Fruit fly (Drosophila melanogaster) whole organism, pupa: Measurements from ENCODE around the gene mRpL22.

ENCODE experiments used
- CG10348 ChIP-seq: fragments of 200-800 bp; sonication (Bioruptor generic); IDR thresholded peaks from 2 replicates; pipeline ENCODE4 v1.3.6; 2022; ENCODE audit warnings: missing biosample characterization, missing genetic modification characterization
- CG12605 ChIP-seq: fragments of 200-800 bp; sonication (Bioruptor generic); IDR thresholded peaks from 2 replicates; pipeline ENCODE4 v1.3.6; 2022; ENCODE audit warnings: missing biosample characterization, missing genetic modification characterization
- CG13204 ChIP-seq: fragments of 200-800 bp; sonication (Bioruptor generic); optimal IDR thresholded peaks from 2 replicates; lab custom pipeline; 2018; ENCODE audit warnings: missing biosample characterization, mild to moderate bottlenecking, missing genetic modification characterization, moderate library complexity
- CG14655 ChIP-seq: fragments of 200-800 bp; sonication (Bioruptor generic); optimal IDR thresholded peaks from 3 replicates; lab custom pipeline; 2017; ENCODE audit warnings: mild to moderate bottlenecking, missing biosample characterization, missing genetic modification reagents, missing genetic modification characterization
- CG15710 ChIP-seq: fragments of 200-800 bp; sonication (Bioruptor generic); optimal IDR thresholded peaks from 2 replicates; lab custom pipeline; 2018; ENCODE audit warnings: missing biosample characterization, mild to moderate bottlenecking, missing genetic modification characterization, moderate library complexity
- CG17806 ChIP-seq: fragments of 200-800 bp; sonication (Bioruptor generic); optimal IDR thresholded peaks from 2 replicates; lab custom pipeline; 2018; ENCODE audit warnings: missing biosample characterization, mild to moderate bottlenecking, missing genetic modification characterization, moderate library complexity
- CG32121 ChIP-seq: fragments of 200-800 bp; sonication (Bioruptor generic); IDR thresholded peaks from 2 replicates; pipeline ENCODE4 v1.3.6; 2022; ENCODE audit warnings: missing biosample characterization, missing genetic modification characterization
- CG34367 ChIP-seq: fragments of 200-800 bp; sonication (Bioruptor generic); optimal IDR thresholded peaks from 2 replicates; lab custom pipeline; 2018; ENCODE audit warnings: missing biosample characterization, mild to moderate bottlenecking, missing genetic modification characterization
- CG4496 ChIP-seq: fragments of 200-800 bp; sonication (Bioruptor generic); IDR thresholded peaks from 3 replicates; pipeline ENCODE4 v1.3.6; 2022; ENCODE audit warnings: missing biosample characterization, missing genetic modification characterization
- CG8159 ChIP-seq: fragments of 200-800 bp; sonication (Bioruptor generic); optimal IDR thresholded peaks from 3 replicates; lab custom pipeline; 2018; ENCODE audit warnings: missing biosample characterization, mild to moderate bottlenecking, missing genetic modification characterization, moderate library complexity
- CG8301 ChIP-seq: fragments of 200-800 bp; sonication (Bioruptor generic); optimal IDR thresholded peaks from 2 replicates; lab custom pipeline; 2018; ENCODE audit warnings: missing biosample characterization, mild to moderate bottlenecking, missing genetic modification characterization
- CG9948 ChIP-seq: fragments of 200-800 bp; sonication (Bioruptor generic); optimal IDR thresholded peaks from 2 replicates; lab custom pipeline; 2018; ENCODE audit warnings: missing biosample characterization, mild to moderate bottlenecking, missing genetic modification characterization, moderate library complexity
- D1 ChIP-seq: fragments of 200-800 bp; sonication (Bioruptor generic); optimal IDR thresholded peaks from 2 replicates; lab custom pipeline; 2018; ENCODE audit warnings: missing biosample characterization, mild to moderate bottlenecking, missing genetic modification characterization, moderate library complexity
- EcR ChIP-seq: fragments of 200-800 bp; sonication (Bioruptor generic); optimal IDR thresholded peaks from 3 replicates; lab custom pipeline; 2019; ENCODE audit warnings: missing biosample characterization, missing genetic modification characterization, mild to moderate bottlenecking, moderate library complexity, missing genetic modification reagents
- Ets98B ChIP-seq: fragments of 200-800 bp; sonication (Bioruptor generic); IDR thresholded peaks from 2 replicates; pipeline ENCODE4 v1.3.6; 2022; ENCODE audit warnings: missing biosample characterization, missing genetic modification characterization
- Pif1A ChIP-seq: fragments of 200-800 bp; sonication (Bioruptor generic); optimal IDR thresholded peaks from 3 replicates; lab custom pipeline; 2016; ENCODE audit warnings: missing biosample characterization, missing genetic modification characterization
- Pif1B ChIP-seq: fragments of 200-800 bp; sonication (Bioruptor generic); optimal IDR thresholded peaks from 3 replicates; lab custom pipeline; 2016; ENCODE audit warnings: missing biosample characterization, missing genetic modification characterization
- Snoo ChIP-seq: fragments of 200-800 bp; sonication (Bioruptor generic); optimal IDR thresholded peaks from 3 replicates; lab custom pipeline; 2017; ENCODE audit warnings: missing biosample characterization, mild to moderate bottlenecking, missing genetic modification characterization, inconsistent platforms
- fd96Ca ChIP-seq: fragments of 200-800 bp; sonication (Bioruptor generic); IDR thresholded peaks from 3 replicates; pipeline ENCODE4 v1.3.6; 2022; ENCODE audit warnings: missing biosample characterization, missing genetic modification characterization
- gl ChIP-seq: fragments of 200-800 bp; sonication (Bioruptor generic); optimal IDR thresholded peaks from 2 replicates; lab custom pipeline; 2018; ENCODE audit warnings: missing biosample characterization, mild to moderate bottlenecking, missing genetic modification characterization
- rn ChIP-seq: fragments of 200-800 bp; sonication (Bioruptor generic); IDR thresholded peaks from 2 replicates; pipeline ENCODE4 v1.3.6; 2022; ENCODE audit warnings: missing biosample characterization, missing genetic modification characterization

The mRpL22 gene

DNA sequence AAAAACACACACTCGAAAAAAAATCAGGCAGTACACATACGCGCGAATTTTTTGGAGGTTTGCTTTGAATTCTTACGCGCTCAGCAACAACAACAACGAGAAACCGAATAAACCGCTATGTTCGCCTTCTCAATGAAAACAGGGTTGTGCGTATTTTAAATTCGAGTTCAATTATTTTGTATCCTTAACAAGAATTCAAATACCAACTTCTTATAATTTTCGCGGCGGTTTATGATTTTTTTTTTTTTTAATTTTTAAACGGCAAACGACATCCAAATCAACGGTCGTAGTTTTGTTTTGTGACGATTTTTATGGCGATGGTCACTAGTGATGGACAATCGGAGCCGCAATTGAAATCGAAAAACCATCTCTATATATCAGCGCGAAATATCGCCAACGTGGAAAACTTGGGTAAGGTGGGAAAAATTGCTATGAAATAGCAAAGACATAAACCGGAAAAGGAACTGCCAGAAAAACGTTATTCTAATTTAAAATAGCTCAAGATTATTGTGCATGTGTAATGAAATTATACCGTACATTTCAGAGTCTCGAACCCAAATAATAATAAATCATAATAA, 32.1 kb upstream of the mRpL22 start, which contains the start of gene goe:
Gene goe (minus strand): TSS at position 332 of the 578 bp plus-strand sequence.
- TF ChIP-seq fd96Ca (peak; percentile 31; the same call in 1 of the 3 replicates), rn (GFP tag; lab: Robert Waterston, UW) (no peak), CG12605 (no peak), CG8301 (tag; lab: Kevin White, UChicago) (no peak), CG10348 (GFP tag; lab: Robert Waterston, UW) (no peak), CG15710 (tag; lab: Kevin White, UChicago) (peak; percentile 27), Snoo (tag; lab: Kevin White, UChicago) (peak; percentile 63), Pif1B (GFP tag; lab: Kevin White, UChicago) (no peak), EcR (GFP tag; lab: Kevin White, UChicago) (no peak), CG4496 (GFP tag; lab: Robert Waterston, UW) (peak; percentile 80), gl (no peak), D1 (tag; lab: Kevin White, UChicago) (no peak), CG32121 (GFP tag; lab: Robert Waterston, UW) (no peak), CG17806 (tag; lab: Kevin White, UChicago) (no peak), Pif1A (GFP tag; lab: Kevin White, UChicago) (no peak), Ets98B (GFP tag; lab: Robert Waterston, UW) (peak; percentile 23; the same call in 1 of the 2 replicates), CG9948 (tag; lab: Kevin White, UChicago) (no peak), CG8159 (no peak), CG34367 (tag; lab: Kevin White, UChicago) (peak; percentile 39)

DNA sequence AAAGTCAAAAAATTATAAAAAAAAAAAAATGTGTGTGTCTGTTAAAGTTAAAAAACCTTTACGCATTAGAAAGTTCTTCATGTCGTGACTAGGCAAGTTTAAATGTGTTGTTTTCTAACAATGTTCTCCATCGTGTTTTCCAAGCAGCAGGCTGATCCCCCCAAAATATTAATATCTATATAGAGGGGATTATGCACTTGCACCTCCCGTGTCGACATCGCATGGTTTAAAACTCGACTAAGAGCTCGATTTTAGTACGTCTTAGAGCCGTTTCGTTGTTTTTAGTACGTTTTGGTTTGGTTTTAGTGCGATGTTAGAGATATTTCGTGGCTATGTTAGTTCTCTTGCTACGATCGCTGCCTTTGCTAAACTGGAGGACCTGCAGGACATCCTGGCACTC, 30.7 kb upstream of the mRpL22 start:
- TF ChIP-seq Pif1B (GFP tag; lab: Kevin White, UChicago) (no peak), CG14655 (no peak), CG15710 (tag; lab: Kevin White, UChicago) (no peak), CG12605 (no peak), CG32121 (GFP tag; lab: Robert Waterston, UW) (no peak), CG8301 (tag; lab: Kevin White, UChicago) (no peak), CG17806 (tag; lab: Kevin White, UChicago) (no peak), CG34367 (tag; lab: Kevin White, UChicago) (no peak), D1 (tag; lab: Kevin White, UChicago) (no peak), CG9948 (tag; lab: Kevin White, UChicago) (no peak), CG10348 (GFP tag; lab: Robert Waterston, UW) (no peak), CG8159 (no peak), CG13204 (GFP tag; lab: Kevin White, UChicago) (no peak), rn (GFP tag; lab: Robert Waterston, UW) (no peak), CG4496 (GFP tag; lab: Robert Waterston, UW) (no peak), gl (no peak), fd96Ca (no peak)
- TF ChIP-seq, all 21 proteins: peak for 0

DNA sequence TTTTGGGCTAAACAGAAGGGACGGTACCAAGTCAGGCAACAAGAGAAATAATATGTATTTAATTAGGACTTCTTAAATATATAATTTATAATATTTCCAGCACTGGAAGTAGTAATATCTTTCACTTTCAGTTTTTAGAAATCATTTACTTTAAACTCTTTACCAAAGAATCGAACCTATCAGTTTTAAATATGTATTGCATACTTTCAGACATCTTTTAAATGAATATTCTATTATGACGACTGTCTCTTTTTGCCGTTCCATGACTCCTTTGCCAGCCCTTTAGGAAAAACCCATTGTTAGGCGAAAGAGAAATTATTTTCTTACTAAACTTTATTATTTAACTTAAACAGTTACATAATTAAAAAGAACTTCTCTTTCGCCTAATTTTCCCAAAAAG, 26.1 kb upstream of the mRpL22 start:
- TF ChIP-seq CG8159 (no peak), gl (no peak), fd96Ca (no peak), CG8301 (tag; lab: Kevin White, UChicago) (no peak), CG32121 (GFP tag; lab: Robert Waterston, UW) (no peak)

DNA sequence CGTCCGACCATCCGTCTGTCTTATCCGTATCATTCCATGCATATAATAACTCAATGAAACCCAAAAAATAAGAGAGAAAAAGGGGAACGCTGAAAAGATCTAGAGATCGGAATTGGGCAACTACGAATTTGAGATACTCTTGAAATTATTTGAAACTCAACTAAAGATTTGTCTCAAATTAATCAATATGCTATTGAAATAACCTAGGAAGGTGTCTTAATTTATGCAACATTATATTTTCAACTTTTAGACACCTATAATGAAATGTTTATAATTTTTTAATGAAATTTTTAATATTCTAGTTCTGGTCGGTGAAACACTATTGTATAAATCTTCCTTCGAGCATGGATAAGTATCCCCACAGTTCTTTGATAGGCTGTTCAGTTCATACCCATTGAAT, 23.2 kb upstream of the mRpL22 start:
- no peak for TF ChIP-seq CG34367 (tag; lab: Kevin White, UChicago)
- peak; percentile 18 for TF ChIP-seq CG8159
- TF ChIP-seq fd96Ca = no peak
- TF ChIP-seq CG14655 = no peak
- no peak for TF ChIP-seq CG13204 (GFP tag; lab: Kevin White, UChicago)

DNA sequence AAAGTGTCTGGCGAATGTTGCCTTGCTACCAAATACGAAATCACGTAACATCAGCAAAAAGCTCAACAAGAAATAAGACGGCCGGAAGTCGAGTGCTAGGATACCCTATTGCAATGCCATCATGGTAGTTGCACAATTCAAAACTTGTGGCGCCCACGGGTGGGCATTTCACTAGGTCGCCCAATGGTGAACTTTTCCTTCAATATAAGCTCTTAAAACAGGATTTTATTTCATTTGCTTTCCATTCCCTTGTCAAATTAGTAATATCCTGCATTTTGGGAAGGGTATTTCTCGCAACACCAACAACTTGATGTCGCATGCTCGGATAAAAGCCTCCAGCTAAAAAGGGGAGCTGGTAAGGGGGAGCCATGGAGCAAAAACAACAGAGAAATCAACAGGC, 22.2 kb upstream of the mRpL22 start:
- TF ChIP-seq CG8159 = peak; percentile 56
- TF ChIP-seq CG9948 (tag; lab: Kevin White, UChicago) = peak; percentile 65
- TF ChIP-seq Pif1A (GFP tag; lab: Kevin White, UChicago) = peak; percentile 63
- TF ChIP-seq CG34367 (tag; lab: Kevin White, UChicago) = peak; percentile 30
- TF ChIP-seq CG32121 (GFP tag; lab: Robert Waterston, UW) = peak; percentile 48; the same call in 1 of the 2 replicates
- no peak for TF ChIP-seq CG10348 (GFP tag; lab: Robert Waterston, UW)
- peak; percentile 82 for TF ChIP-seq CG4496 (GFP tag; lab: Robert Waterston, UW)
- no peak for TF ChIP-seq EcR (GFP tag; lab: Kevin White, UChicago)
- peak; percentile 61 for TF ChIP-seq Snoo (tag; lab: Kevin White, UChicago)
- TF ChIP-seq Pif1B (GFP tag; lab: Kevin White, UChicago) = peak; percentile 55
- TF ChIP-seq rn (GFP tag; lab: Robert Waterston, UW) = peak; percentile 67
- no peak for TF ChIP-seq gl
- TF ChIP-seq CG14655 = peak; percentile 54
- TF ChIP-seq CG13204 (GFP tag; lab: Kevin White, UChicago) = no peak
- TF ChIP-seq Ets98B (GFP tag; lab: Robert Waterston, UW) = peak; percentile 51
- peak; percentile 43 for TF ChIP-seq CG17806 (tag; lab: Kevin White, UChicago)
- peak; percentile 81 for TF ChIP-seq fd96Ca
- TF ChIP-seq CG8301 (tag; lab: Kevin White, UChicago) = peak; percentile 46
- no peak for TF ChIP-seq CG12605
- TF ChIP-seq CG15710 (tag; lab: Kevin White, UChicago) = peak; percentile 45
- no peak for TF ChIP-seq D1 (tag; lab: Kevin White, UChicago)

DNA sequence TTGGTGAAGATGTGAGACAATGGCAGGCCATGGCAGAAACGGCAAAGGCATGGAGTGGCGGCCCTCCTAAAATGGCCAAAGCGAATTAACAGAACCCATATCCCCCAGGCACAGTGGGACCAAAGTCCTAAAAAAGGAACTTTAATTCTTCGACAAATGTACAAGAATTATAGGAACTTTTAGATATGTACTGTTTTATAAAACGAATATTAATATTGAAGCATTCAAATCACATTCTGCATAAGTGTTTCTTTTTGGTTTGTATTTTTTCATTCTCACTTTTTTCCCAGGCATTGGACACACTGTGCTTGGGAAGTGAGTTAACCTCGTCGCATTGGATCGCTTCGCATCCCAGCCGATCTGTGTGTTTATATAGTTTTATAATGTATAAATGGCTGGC, 18.8 kb upstream of the mRpL22 start:
- TF ChIP-seq CG13204 (GFP tag; lab: Kevin White, UChicago) (no peak), gl (no peak), CG8159 (peak; percentile 38), EcR (GFP tag; lab: Kevin White, UChicago) (no peak), CG32121 (GFP tag; lab: Robert Waterston, UW) (no peak), CG8301 (tag; lab: Kevin White, UChicago) (peak; percentile 24), Pif1B (GFP tag; lab: Kevin White, UChicago) (peak; percentile 52), CG12605 (no peak), Ets98B (GFP tag; lab: Robert Waterston, UW) (no peak), CG14655 (peak; percentile 55), CG15710 (tag; lab: Kevin White, UChicago) (peak; percentile 30), rn (GFP tag; lab: Robert Waterston, UW) (no peak), Snoo (tag; lab: Kevin White, UChicago) (no peak), CG4496 (GFP tag; lab: Robert Waterston, UW) (0 out of 3 replicates have a peak, but pooled peaks have one; percentile 41), D1 (tag; lab: Kevin White, UChicago) (no peak), CG10348 (GFP tag; lab: Robert Waterston, UW) (no peak), CG34367 (tag; lab: Kevin White, UChicago) (peak; percentile 16), CG9948 (tag; lab: Kevin White, UChicago) (peak; percentile 28), Pif1A (GFP tag; lab: Kevin White, UChicago) (peak; percentile 44), fd96Ca (no peak), CG17806 (tag; lab: Kevin White, UChicago) (peak; percentile 42)
- TF ChIP-seq, all 21 proteins: peak for 10
